Worm (Caenorhabditis elegans): ENCODE data around the gene K10C9.7.

DNA sequence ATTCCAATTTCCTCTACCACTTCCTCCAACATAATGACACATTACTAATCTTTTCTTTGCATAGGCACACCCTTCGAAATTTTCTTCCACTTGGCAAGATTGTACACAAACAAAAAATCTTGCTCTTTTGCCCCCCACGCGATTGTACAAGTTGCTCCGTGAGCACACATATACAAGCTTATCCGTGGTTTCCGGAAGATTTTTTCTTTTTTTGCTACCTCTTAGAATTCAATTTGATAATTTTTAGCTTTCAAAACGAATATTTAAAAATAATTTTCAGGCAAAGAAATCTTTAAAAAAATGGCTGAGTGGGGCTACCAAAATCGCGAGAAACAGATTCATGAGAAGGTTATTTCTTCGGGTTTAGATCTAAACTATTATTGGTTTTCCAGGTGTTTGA lies 45.3 kb upstream of the K10C9.7 start, which contains the start of gene Y50D4B.1:
- TF ChIP-seq flt-1 (GFP tag; IDR thresholded peaks at IDR 0.05) (no peak), cog-1 (tag; optimal IDR thresholded peaks at IDR 0.05) (no peak)
